Fruit fly (Drosophila melanogaster) whole organism, prepupa: ENCODE data around the gene Urm1.
A peak's percentile ranks its signal among the peaks of the same experiment; 100 is the strongest.

ENCODE experiments used
- Blimp-1 ChIP-seq: fragments of 200-800 bp; sonication (Bioruptor generic); optimal IDR thresholded peaks from 3 replicates; lab custom pipeline; 2017; ENCODE audit warnings: missing biosample characterization, missing genetic modification characterization, mild to moderate bottlenecking, moderate library complexity, missing genetic modification reagents
- CG10631 ChIP-seq: fragments of 200-800 bp; sonication (Bioruptor generic); optimal IDR thresholded peaks from 2 replicates; lab custom pipeline; 2016; ENCODE audit warnings: missing biosample characterization, missing genetic modification characterization
- CG10669 ChIP-seq: fragments of 200-800 bp; sonication (Bioruptor generic); optimal IDR thresholded peaks from 3 replicates; lab custom pipeline; 2018; ENCODE audit warnings: missing biosample characterization, mild to moderate bottlenecking, missing genetic modification characterization, moderate library complexity
- CG11294 ChIP-seq: fragments of 200-800 bp; sonication (Bioruptor generic); IDR thresholded peaks from 2 replicates; pipeline ENCODE4 v1.3.6; 2022; ENCODE audit warnings: missing biosample characterization, missing genetic modification characterization
- CG11902 ChIP-seq: fragments of 200-800 bp; sonication (Bioruptor generic); optimal IDR thresholded peaks from 3 replicates; lab custom pipeline; 2016; ENCODE audit warnings: missing biosample characterization, missing genetic modification characterization
- CG15336 ChIP-seq: fragments of 200-800 bp; sonication (Bioruptor generic); IDR thresholded peaks from 2 replicates; pipeline ENCODE4 v1.3.6; 2022; ENCODE audit warnings: missing biosample characterization, missing genetic modification characterization
- CG1621 ChIP-seq: fragments of 200-800 bp; sonication (Bioruptor generic); optimal IDR thresholded peaks from 3 replicates; lab custom pipeline; 2018; ENCODE audit warnings: missing biosample characterization, mild to moderate bottlenecking, missing genetic modification characterization
- CG3032 ChIP-seq: fragments of 200-800 bp; optimal IDR thresholded peaks from 2 replicates; lab custom pipeline; 2019; ENCODE audit warnings: missing biosample characterization, mild to moderate bottlenecking, missing genetic modification characterization, moderate library complexity
- CG31627 ChIP-seq: fragments of 200-800 bp; sonication (Bioruptor generic); optimal IDR thresholded peaks from 3 replicates; lab custom pipeline; 2016; ENCODE audit warnings: missing biosample characterization, missing genetic modification characterization
- CG34406 ChIP-seq: fragments of 200-800 bp; sonication (Bioruptor generic); optimal IDR thresholded peaks from 3 replicates; lab custom pipeline; 2016; ENCODE audit warnings: missing biosample characterization, missing genetic modification characterization
- CG6276 ChIP-seq: fragments of 200-800 bp; sonication (Bioruptor generic); optimal IDR thresholded peaks from 2 replicates; lab custom pipeline; 2017; ENCODE audit warnings: missing biosample characterization, mild to moderate bottlenecking, missing genetic modification characterization
- CG6808 ChIP-seq: fragments of 200-800 bp; sonication (Bioruptor generic); optimal IDR thresholded peaks from 3 replicates; lab custom pipeline; 2017; ENCODE audit warnings: missing biosample characterization, missing genetic modification characterization, mild to moderate bottlenecking, moderate library complexity, missing genetic modification reagents
- CG7368 ChIP-seq: fragments of 200-800 bp; sonication (Bioruptor generic); optimal IDR thresholded peaks from 3 replicates; lab custom pipeline; 2016; ENCODE audit warnings: missing biosample characterization, missing genetic modification characterization
- CG8119 ChIP-seq: fragments of 200-800 bp; sonication (Bioruptor generic); IDR thresholded peaks from 3 replicates; pipeline ENCODE4 v1.3.6; 2022; ENCODE audit warnings: missing biosample characterization, missing genetic modification characterization
- CG8319 ChIP-seq: fragments of 200-800 bp; sonication (Bioruptor generic); optimal IDR thresholded peaks from 3 replicates; lab custom pipeline; 2016; ENCODE audit warnings: missing biosample characterization, missing genetic modification characterization
- CG9139 ChIP-seq: fragments of 200-800 bp; sonication (Bioruptor generic); optimal IDR thresholded peaks from 3 replicates; lab custom pipeline; 2017; ENCODE audit warnings: missing biosample characterization, mild to moderate bottlenecking, missing genetic modification characterization
- Eip78C ChIP-seq: fragments of 200-800 bp; sonication (Bioruptor generic); peaks from one replicate; lab custom pipeline; 2016; ENCODE audit warnings: missing biosample characterization, missing genetic modification characterization
- Eip93F ChIP-seq: fragments of 200-800 bp; sonication (Bioruptor generic); optimal IDR thresholded peaks from 2 replicates; lab custom pipeline; 2016; ENCODE audit warnings: missing biosample characterization, mild to moderate bottlenecking, missing genetic modification characterization
- Ets21C ChIP-seq: fragments of 200-800 bp; sonication (Bioruptor generic); optimal IDR thresholded peaks from 3 replicates; lab custom pipeline; 2016; ENCODE audit warnings: missing biosample characterization, missing genetic modification characterization
- Ets96B ChIP-seq: fragments of 200-800 bp; optimal IDR thresholded peaks from 2 replicates; lab custom pipeline; 2019; ENCODE audit warnings: missing biosample characterization, mild to moderate bottlenecking, missing genetic modification characterization, moderate library complexity
- Gug ChIP-seq: fragments of 200-800 bp; sonication (Bioruptor generic); IDR thresholded peaks from 2 replicates; pipeline ENCODE4 v1.3.6; 2022; ENCODE audit warnings: missing biosample characterization, missing genetic modification characterization
- Hr38 ChIP-seq: sonication (Bioruptor generic); optimal IDR thresholded peaks from 2 replicates; lab custom pipeline; 2016; ENCODE audit warnings: missing biosample characterization, missing genetic modification characterization
- Lpt ChIP-seq: fragments of 200-800 bp; sonication (Bioruptor generic); optimal IDR thresholded peaks from 3 replicates; lab custom pipeline; 2016; ENCODE audit warnings: missing biosample characterization, missing genetic modification characterization
- Met ChIP-seq: fragments of 200-800 bp; sonication (Bioruptor generic); optimal IDR thresholded peaks from 3 replicates; lab custom pipeline; 2016; ENCODE audit warnings: missing biosample characterization, missing genetic modification characterization
- Sox102F ChIP-seq: fragments of 200-800 bp; sonication (Bioruptor generic); optimal IDR thresholded peaks from 2 replicates; lab custom pipeline; 2016; ENCODE audit warnings: missing biosample characterization, mild to moderate bottlenecking, missing genetic modification characterization
- Sox14 ChIP-seq: fragments of 200-800 bp; sonication (Bioruptor generic); optimal IDR thresholded peaks from 3 replicates; lab custom pipeline; 2016; ENCODE audit warnings: missing biosample characterization, missing genetic modification characterization
- achi ChIP-seq: fragments of 200-800 bp; sonication (Bioruptor generic); optimal IDR thresholded peaks from 3 replicates; lab custom pipeline; 2016; ENCODE audit warnings: missing biosample characterization, missing genetic modification characterization
- acj6 ChIP-seq: fragments of 200-800 bp; sonication (Bioruptor generic); optimal IDR thresholded peaks from 3 replicates; lab custom pipeline; 2016; ENCODE audit warnings: missing biosample characterization, missing genetic modification characterization
- cyc ChIP-seq: fragments of 200-800 bp; sonication (Bioruptor generic); optimal IDR thresholded peaks from 3 replicates; lab custom pipeline; 2016; ENCODE audit warnings: missing biosample characterization, missing genetic modification characterization
- dac ChIP-seq: fragments of 200-800 bp; sonication (Bioruptor generic); optimal IDR thresholded peaks from 2 replicates; lab custom pipeline; 2017; ENCODE audit warnings: missing biosample characterization, mild to moderate bottlenecking, missing genetic modification characterization
- dsx ChIP-seq: fragments of 200-800 bp; optimal IDR thresholded peaks from 3 replicates; lab custom pipeline; 2019; ENCODE audit warnings: missing biosample characterization, mild to moderate bottlenecking, missing genetic modification characterization, moderate library complexity; ENCODE audit not compliant: poor library complexity, severe bottlenecking
- eg ChIP-seq: fragments of 200-800 bp; sonication (Bioruptor generic); IDR thresholded peaks from 3 replicates; pipeline ENCODE4 v1.3.6; 2022; ENCODE audit warnings: missing biosample characterization, missing genetic modification characterization
- esn ChIP-seq: fragments of 200-800 bp; sonication (Bioruptor generic); optimal IDR thresholded peaks from 2 replicates; lab custom pipeline; 2016; ENCODE audit warnings: missing biosample characterization, mild to moderate bottlenecking, missing genetic modification characterization, moderate library complexity
- fd59A ChIP-seq: fragments of 200-800 bp; sonication (Bioruptor generic); optimal IDR thresholded peaks from 2 replicates; lab custom pipeline; 2017; ENCODE audit warnings: missing biosample characterization, mild to moderate bottlenecking, missing genetic modification characterization, missing genetic modification reagents
- fd85E ChIP-seq: fragments of 200-800 bp; sonication (Bioruptor generic); optimal IDR thresholded peaks from 3 replicates; lab custom pipeline; 2016; ENCODE audit warnings: missing biosample characterization, missing genetic modification characterization
- fkh ChIP-seq: fragments of 200-800 bp; sonication (Bioruptor generic); optimal IDR thresholded peaks from 3 replicates; lab custom pipeline; 2017; ENCODE audit warnings: missing biosample characterization, mild to moderate bottlenecking, missing genetic modification characterization, moderate library complexity
- lz ChIP-seq: fragments of 200-800 bp; sonication (Bioruptor generic); optimal IDR thresholded peaks from 3 replicates; lab custom pipeline; 2016; ENCODE audit warnings: missing biosample characterization, missing genetic modification characterization
- net ChIP-seq: fragments of 200-800 bp; sonication (Bioruptor generic); optimal IDR thresholded peaks from 3 replicates; lab custom pipeline; 2016; ENCODE audit warnings: missing biosample characterization, missing genetic modification characterization
- salr ChIP-seq, 2 experiments: fragments of 200-800 bp; sonication (Bioruptor generic); optimal IDR thresholded peaks; 3 replicates each; lab custom pipeline; 2016 to 2018; ENCODE audit warnings: missing biosample characterization in 2 of 2, missing genetic modification characterization in 2 of 2, mild to moderate bottlenecking in 1 of 2
- spab ChIP-seq: fragments of 200-800 bp; sonication (Bioruptor generic); optimal IDR thresholded peaks from 2 replicates; lab custom pipeline; 2017; ENCODE audit warnings: missing biosample characterization, mild to moderate bottlenecking, missing genetic modification characterization, missing genetic modification reagents
- ss ChIP-seq, 2 experiments: fragments of 200-800 bp; sonication (Bioruptor generic); optimal IDR thresholded peaks; 2 replicates in 1 of 2; 3 replicates in 1 of 2; lab custom pipeline; 2017 to 2018; ENCODE audit warnings: mild to moderate bottlenecking in 2 of 2, missing biosample characterization in 2 of 2, missing genetic modification characterization in 2 of 2, moderate library complexity in 1 of 2
- svp ChIP-seq: fragments of 200-800 bp; sonication (Bioruptor generic); peaks from one replicate; lab custom pipeline; 2016; ENCODE audit warnings: missing biosample characterization, missing genetic modification characterization
- vri ChIP-seq: fragments of 200-800 bp; sonication (Bioruptor generic); optimal IDR thresholded peaks from 3 replicates; lab custom pipeline; 2016; ENCODE audit warnings: missing biosample characterization, mild to moderate bottlenecking, missing genetic modification characterization

Urm1 gene

DNA sequence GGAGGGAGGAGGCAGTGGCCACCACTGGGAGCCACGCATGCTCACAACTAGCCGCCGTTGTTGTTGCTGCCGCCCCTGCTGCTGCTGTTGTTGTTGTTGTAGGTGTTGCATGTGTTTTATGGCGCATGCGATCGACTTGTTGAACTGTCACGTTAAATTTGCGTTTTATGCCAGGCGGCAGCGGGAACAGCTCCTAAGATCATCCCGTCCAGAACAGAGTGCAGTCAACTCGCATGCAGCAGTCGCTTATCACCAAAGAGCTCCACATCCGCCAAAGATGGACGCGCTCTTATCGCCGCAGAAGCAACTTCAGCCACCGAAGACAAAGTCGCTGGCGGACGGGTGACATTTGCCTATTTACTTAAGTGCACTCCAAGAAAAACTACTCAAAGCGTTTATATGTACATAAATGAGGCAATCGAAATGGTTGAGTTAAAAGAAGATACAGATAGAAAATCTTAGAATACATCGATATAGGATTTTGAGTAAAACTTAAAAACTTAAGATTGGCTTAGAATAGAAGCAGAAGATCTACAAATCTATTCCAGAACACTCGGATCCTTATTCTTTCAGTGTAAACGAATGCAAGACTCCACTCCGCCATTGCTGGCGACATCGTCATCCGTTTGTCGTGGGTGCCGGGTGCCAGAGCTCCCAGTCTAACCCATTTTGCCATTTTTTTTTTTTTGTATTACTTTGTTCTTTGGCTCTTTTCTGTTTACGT is 7.5 kb downstream of the Urm1 start (continued):
- TF ChIP-seq fd59A, result peak; percentile 39
- TF ChIP-seq achi (GFP tag; lab: Kevin White, UChicago), result peak; percentile 46
- TF ChIP-seq dac, result no peak
- no peak for TF ChIP-seq CG8319 (GFP tag; lab: Kevin White, UChicago)

DNA sequence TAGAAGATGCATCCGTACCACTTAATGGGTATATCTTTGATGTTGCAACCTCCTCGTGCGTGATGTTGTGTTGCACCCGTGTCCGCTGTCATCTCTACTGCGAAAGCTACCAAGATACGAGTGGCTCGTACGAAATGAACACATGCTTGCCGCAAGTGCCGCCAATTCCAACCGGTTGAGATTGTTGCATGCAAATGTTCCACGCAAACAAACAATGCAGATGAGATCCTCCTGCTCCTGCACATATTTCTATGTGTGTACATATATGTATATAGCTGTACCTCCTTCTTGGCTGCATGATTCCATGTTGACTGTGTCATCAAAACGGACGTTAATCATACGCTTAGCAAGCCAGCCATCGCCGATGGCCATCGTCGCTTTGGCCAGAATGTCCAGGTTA is 10.2 kb downstream of the Urm1 start:
- TF ChIP-seq Sox14 (GFP tag; lab: Kevin White, UChicago) (no peak), ss (GFP tag; optimal IDR thresholded peaks at IDR 0.05; lab: Kevin White, UChicago) (peak in 1 of 2 experiments; percentile 82), dsx (GFP tag; lab: Kevin White, UChicago) (peak; percentile 51), svp (GFP tag; lab: Kevin White, UChicago) (no peak), Eip78C (peak; percentile 30), salr (GFP tag; optimal IDR thresholded peaks at IDR 0.05; lab: Kevin White, UChicago) (no peak)

DNA sequence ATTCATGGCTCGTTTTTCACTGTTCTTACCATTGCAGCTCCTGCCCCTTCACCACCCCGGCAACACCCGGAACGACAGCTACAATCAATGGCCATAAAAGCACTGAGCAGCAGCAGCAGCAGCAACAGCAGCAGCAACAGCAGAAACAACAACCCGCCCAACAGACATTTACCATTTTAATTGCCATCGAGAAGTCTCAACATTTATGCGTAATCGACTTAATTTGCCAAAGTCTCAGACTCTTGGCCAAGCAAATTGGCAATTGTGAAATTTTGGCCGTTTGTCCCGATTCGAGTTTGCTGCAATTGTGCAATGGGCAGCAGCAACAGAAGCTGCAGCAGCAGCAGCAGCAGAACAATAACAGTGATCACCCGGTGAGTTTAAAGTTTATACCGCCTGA is 15.7 kb downstream of the Urm1 start:
- peak; percentile 12 for TF ChIP-seq Eip78C
- no peak for TF ChIP-seq svp (GFP tag; lab: Kevin White, UChicago)
- no peak for TF ChIP-seq cyc
- no peak for TF ChIP-seq Sox14 (GFP tag; lab: Kevin White, UChicago)
- TF ChIP-seq, all 60 proteins: peak for 1

DNA sequence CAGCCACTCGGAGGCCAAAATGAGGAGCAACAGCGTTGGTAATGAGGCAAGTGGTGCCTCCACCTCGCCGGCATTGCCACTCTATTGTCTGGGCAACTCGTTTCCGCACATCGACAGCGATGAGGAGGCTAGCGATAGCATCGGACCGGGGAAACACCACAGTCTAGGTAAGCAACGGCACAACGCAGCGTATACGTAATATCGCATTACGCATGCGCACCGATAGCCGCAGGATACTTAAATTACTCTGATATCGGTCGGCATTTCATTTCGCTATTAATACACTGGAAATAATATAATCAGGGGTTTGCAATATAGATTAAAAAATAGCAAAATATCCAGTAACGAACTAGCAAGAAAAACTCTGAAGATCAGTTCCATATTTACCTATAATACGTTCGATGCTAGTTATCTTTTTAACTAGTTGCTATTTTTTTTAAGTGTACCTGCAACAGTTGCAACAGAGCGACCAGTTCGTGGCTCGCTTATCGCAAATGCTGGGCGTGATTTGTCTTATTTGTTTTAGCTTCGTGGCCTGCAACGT is 22.7 kb downstream of the Urm1 start:
- TF ChIP-seq CG9139, result no peak
- TF ChIP-seq Sox102F (GFP tag; lab: Kevin White, UChicago), result no peak
- TF ChIP-seq Eip78C, result peak; percentile 80
- TF ChIP-seq CG3032, result no peak
- TF ChIP-seq dac, result no peak
- TF ChIP-seq CG11294 (GFP tag; lab: Robert Waterston, UW), result peak; percentile 56; the same call in 1 of the 2 replicates
- no peak for TF ChIP-seq fd59A
- no peak for TF ChIP-seq esn (GFP tag; lab: Kevin White, UChicago)
- no peak for TF ChIP-seq Met (GFP tag; lab: Kevin White, UChicago)
- TF ChIP-seq CG6808, result no peak
- no peak for TF ChIP-seq fd85E (GFP tag; lab: Kevin White, UChicago)
- no peak for TF ChIP-seq CG10631 (GFP tag; lab: Kevin White, UChicago)
- no peak for TF ChIP-seq Ets96B
- no peak for TF ChIP-seq Sox14 (GFP tag; lab: Kevin White, UChicago)
- no peak for TF ChIP-seq acj6 (GFP tag; lab: Kevin White, UChicago)
- TF ChIP-seq ss (GFP tag; optimal IDR thresholded peaks at IDR 0.05; lab: Kevin White, UChicago), result no peak
- TF ChIP-seq CG11902 (GFP tag; lab: Kevin White, UChicago), result no peak
- peak; percentile 68 for TF ChIP-seq CG6276 (GFP tag; lab: Kevin White, UChicago)
- TF ChIP-seq CG34406 (GFP tag; lab: Kevin White, UChicago), result no peak
- TF ChIP-seq eg (GFP tag; lab: Robert Waterston, UW), result peak; percentile 83
- no peak for TF ChIP-seq CG8119 (GFP tag; lab: Robert Waterston, UW)
- TF ChIP-seq Eip93F (GFP tag; lab: Kevin White, UChicago), result no peak
- TF ChIP-seq CG1621, result no peak
- no peak for TF ChIP-seq net (GFP tag; lab: Kevin White, UChicago)
- TF ChIP-seq salr (GFP tag; optimal IDR thresholded peaks at IDR 0.05; lab: Kevin White, UChicago), result no peak
- no peak for TF ChIP-seq Ets21C (GFP tag; lab: Kevin White, UChicago)
- no peak for TF ChIP-seq vri
- TF ChIP-seq CG31627 (GFP tag; lab: Kevin White, UChicago), result no peak
- no peak for TF ChIP-seq Hr38 (GFP tag; lab: Kevin White, UChicago)
- peak; percentile 51 for TF ChIP-seq Lpt (GFP tag; lab: Kevin White, UChicago)
- no peak for TF ChIP-seq CG7368 (GFP tag; lab: Kevin White, UChicago)
- TF ChIP-seq fkh (GFP tag; lab: Kevin White, UChicago), result no peak
- TF ChIP-seq CG15336 (GFP tag; lab: Robert Waterston, UW), result no peak
- TF ChIP-seq spab (GFP tag; lab: Kevin White, UChicago), result no peak
- TF ChIP-seq CG8319 (GFP tag; lab: Kevin White, UChicago), result no peak
- TF ChIP-seq CG10669 (GFP tag; lab: Kevin White, UChicago), result no peak
- no peak for TF ChIP-seq lz (GFP tag; lab: Kevin White, UChicago)
- no peak for TF ChIP-seq Blimp-1 (GFP tag; lab: Kevin White, UChicago)
- TF ChIP-seq Gug (GFP tag; lab: Robert Waterston, UW), result peak; percentile 72
